Fruit fly (Drosophila melanogaster) whole organism, pupa: ENCODE measurements around the gene CG14926.

ENCODE experiments used
- CG10348 ChIP-seq: fragments of 200-800 bp; sonication (Bioruptor generic); IDR thresholded peaks from 2 replicates; pipeline ENCODE4 v1.3.6; 2022; ENCODE audit warnings: missing biosample characterization, missing genetic modification characterization
- CG12605 ChIP-seq: fragments of 200-800 bp; sonication (Bioruptor generic); IDR thresholded peaks from 2 replicates; pipeline ENCODE4 v1.3.6; 2022; ENCODE audit warnings: missing biosample characterization, missing genetic modification characterization
- CG13204 ChIP-seq: fragments of 200-800 bp; sonication (Bioruptor generic); optimal IDR thresholded peaks from 2 replicates; lab custom pipeline; 2018; ENCODE audit warnings: missing biosample characterization, mild to moderate bottlenecking, missing genetic modification characterization, moderate library complexity
- CG14655 ChIP-seq: fragments of 200-800 bp; sonication (Bioruptor generic); optimal IDR thresholded peaks from 3 replicates; lab custom pipeline; 2017; ENCODE audit warnings: mild to moderate bottlenecking, missing biosample characterization, missing genetic modification reagents, missing genetic modification characterization
- CG15710 ChIP-seq: fragments of 200-800 bp; sonication (Bioruptor generic); optimal IDR thresholded peaks from 2 replicates; lab custom pipeline; 2018; ENCODE audit warnings: missing biosample characterization, mild to moderate bottlenecking, missing genetic modification characterization, moderate library complexity
- CG17806 ChIP-seq: fragments of 200-800 bp; sonication (Bioruptor generic); optimal IDR thresholded peaks from 2 replicates; lab custom pipeline; 2018; ENCODE audit warnings: missing biosample characterization, mild to moderate bottlenecking, missing genetic modification characterization, moderate library complexity
- CG32121 ChIP-seq: fragments of 200-800 bp; sonication (Bioruptor generic); IDR thresholded peaks from 2 replicates; pipeline ENCODE4 v1.3.6; 2022; ENCODE audit warnings: missing biosample characterization, missing genetic modification characterization
- CG34367 ChIP-seq: fragments of 200-800 bp; sonication (Bioruptor generic); optimal IDR thresholded peaks from 2 replicates; lab custom pipeline; 2018; ENCODE audit warnings: missing biosample characterization, mild to moderate bottlenecking, missing genetic modification characterization
- CG4496 ChIP-seq: fragments of 200-800 bp; sonication (Bioruptor generic); IDR thresholded peaks from 3 replicates; pipeline ENCODE4 v1.3.6; 2022; ENCODE audit warnings: missing biosample characterization, missing genetic modification characterization
- CG8159 ChIP-seq: fragments of 200-800 bp; sonication (Bioruptor generic); optimal IDR thresholded peaks from 3 replicates; lab custom pipeline; 2018; ENCODE audit warnings: missing biosample characterization, mild to moderate bottlenecking, missing genetic modification characterization, moderate library complexity
- CG8301 ChIP-seq: fragments of 200-800 bp; sonication (Bioruptor generic); optimal IDR thresholded peaks from 2 replicates; lab custom pipeline; 2018; ENCODE audit warnings: missing biosample characterization, mild to moderate bottlenecking, missing genetic modification characterization
- CG9948 ChIP-seq: fragments of 200-800 bp; sonication (Bioruptor generic); optimal IDR thresholded peaks from 2 replicates; lab custom pipeline; 2018; ENCODE audit warnings: missing biosample characterization, mild to moderate bottlenecking, missing genetic modification characterization, moderate library complexity
- D1 ChIP-seq: fragments of 200-800 bp; sonication (Bioruptor generic); optimal IDR thresholded peaks from 2 replicates; lab custom pipeline; 2018; ENCODE audit warnings: missing biosample characterization, mild to moderate bottlenecking, missing genetic modification characterization, moderate library complexity
- EcR ChIP-seq: fragments of 200-800 bp; sonication (Bioruptor generic); optimal IDR thresholded peaks from 3 replicates; lab custom pipeline; 2019; ENCODE audit warnings: missing biosample characterization, missing genetic modification characterization, mild to moderate bottlenecking, moderate library complexity, missing genetic modification reagents
- Ets98B ChIP-seq: fragments of 200-800 bp; sonication (Bioruptor generic); IDR thresholded peaks from 2 replicates; pipeline ENCODE4 v1.3.6; 2022; ENCODE audit warnings: missing biosample characterization, missing genetic modification characterization
- Pif1A ChIP-seq: fragments of 200-800 bp; sonication (Bioruptor generic); optimal IDR thresholded peaks from 3 replicates; lab custom pipeline; 2016; ENCODE audit warnings: missing biosample characterization, missing genetic modification characterization
- Pif1B ChIP-seq: fragments of 200-800 bp; sonication (Bioruptor generic); optimal IDR thresholded peaks from 3 replicates; lab custom pipeline; 2016; ENCODE audit warnings: missing biosample characterization, missing genetic modification characterization
- Snoo ChIP-seq: fragments of 200-800 bp; sonication (Bioruptor generic); optimal IDR thresholded peaks from 3 replicates; lab custom pipeline; 2017; ENCODE audit warnings: missing biosample characterization, mild to moderate bottlenecking, missing genetic modification characterization, inconsistent platforms
- fd96Ca ChIP-seq: fragments of 200-800 bp; sonication (Bioruptor generic); IDR thresholded peaks from 3 replicates; pipeline ENCODE4 v1.3.6; 2022; ENCODE audit warnings: missing biosample characterization, missing genetic modification characterization
- gl ChIP-seq: fragments of 200-800 bp; sonication (Bioruptor generic); optimal IDR thresholded peaks from 2 replicates; lab custom pipeline; 2018; ENCODE audit warnings: missing biosample characterization, mild to moderate bottlenecking, missing genetic modification characterization
- rn ChIP-seq: fragments of 200-800 bp; sonication (Bioruptor generic); IDR thresholded peaks from 2 replicates; pipeline ENCODE4 v1.3.6; 2022; ENCODE audit warnings: missing biosample characterization, missing genetic modification characterization

The CG14926 gene

DNA sequence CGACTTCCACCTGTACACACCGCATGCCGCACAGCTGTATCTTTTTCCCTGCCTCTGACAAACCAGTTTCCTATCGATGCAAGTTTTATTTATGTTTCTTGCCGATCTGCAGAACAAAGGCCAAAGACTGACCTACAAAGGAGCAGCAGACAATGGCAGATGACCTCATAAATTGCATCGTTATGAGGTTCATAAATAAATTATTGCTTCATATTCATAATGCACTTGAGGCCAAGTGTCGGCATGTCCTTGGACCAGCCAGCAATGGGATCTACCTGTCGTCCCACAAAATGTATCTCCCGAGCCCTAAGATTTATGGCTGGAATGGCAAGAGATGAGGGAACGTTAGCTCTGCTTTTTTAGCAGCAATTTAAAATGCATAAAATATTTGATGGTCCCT is 817 bp upstream of the CG14926 start:
- TF ChIP-seq CG32121 (GFP tag; lab: Robert Waterston, UW) (no peak), CG34367 (tag; lab: Kevin White, UChicago) (no peak), D1 (tag; lab: Kevin White, UChicago) (no peak), CG13204 (GFP tag; lab: Kevin White, UChicago) (no peak), EcR (GFP tag; lab: Kevin White, UChicago) (no peak), CG9948 (tag; lab: Kevin White, UChicago) (no peak), Pif1A (GFP tag; lab: Kevin White, UChicago) (no peak), CG8301 (tag; lab: Kevin White, UChicago) (no peak), CG12605 (no peak), rn (GFP tag; lab: Robert Waterston, UW) (no peak), CG15710 (no peak), CG10348 (GFP tag; lab: Robert Waterston, UW) (no peak), CG8159 (tag; lab: Kevin White, UChicago) (no peak), gl (tag; lab: Kevin White, UChicago) (no peak), CG14655 (GFP tag; lab: Kevin White, UChicago) (no peak), CG17806 (tag; lab: Kevin White, UChicago) (no peak), CG4496 (no peak), Ets98B (no peak)

DNA sequence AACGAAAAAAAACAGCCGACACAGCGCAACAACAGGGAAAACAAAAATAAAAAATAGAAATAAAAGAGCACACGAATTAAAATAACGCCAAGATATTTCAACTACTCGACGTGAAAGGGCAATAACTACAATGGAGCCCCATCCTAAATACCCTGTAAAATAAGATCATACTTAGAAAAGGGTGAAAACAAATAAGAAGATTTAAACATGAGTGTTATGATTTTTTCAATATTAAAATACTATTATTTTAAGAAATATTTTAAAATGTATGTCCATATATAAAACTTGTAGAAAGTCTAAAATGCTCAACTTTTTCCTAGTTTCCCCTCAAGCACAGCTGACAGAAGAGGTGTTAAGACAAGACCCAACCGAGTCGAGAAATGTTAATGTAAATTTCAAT is 2.2 kb downstream of the CG14926 start:
- TF ChIP-seq CG17806 (tag; lab: Kevin White, UChicago) (no peak), CG32121 (GFP tag; lab: Robert Waterston, UW) (peak; percentile 49), Ets98B (peak; percentile 10; the same call in 1 of the 2 replicates), CG14655 (GFP tag; lab: Kevin White, UChicago) (peak; percentile 29)

DNA sequence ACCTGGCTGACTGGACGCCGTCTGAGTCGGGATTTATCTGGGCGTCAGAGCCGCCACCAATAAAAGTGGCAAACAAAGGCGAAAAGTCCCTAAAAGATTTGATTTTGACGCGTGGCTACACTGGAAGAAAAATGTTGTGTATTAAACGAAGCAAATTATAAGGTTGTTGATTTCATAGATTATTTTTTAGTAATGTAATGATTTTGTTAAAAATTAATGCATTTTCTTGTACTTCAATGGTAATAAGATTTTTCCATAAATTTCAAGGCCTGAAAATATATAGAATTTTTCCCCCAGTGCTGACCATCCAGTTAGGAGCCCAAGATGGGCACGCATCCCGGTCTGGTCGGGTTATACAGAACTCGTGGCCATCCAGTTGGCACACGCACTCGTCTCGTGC is 4.9 kb downstream of the CG14926 start:
- TF ChIP-seq CG10348 (GFP tag; lab: Robert Waterston, UW) (no peak), Ets98B (no peak), D1 (tag; lab: Kevin White, UChicago) (no peak), CG34367 (tag; lab: Kevin White, UChicago) (no peak), CG8159 (tag; lab: Kevin White, UChicago) (no peak), Pif1A (GFP tag; lab: Kevin White, UChicago) (no peak), EcR (GFP tag; lab: Kevin White, UChicago) (no peak), CG15710 (no peak), CG32121 (GFP tag; lab: Robert Waterston, UW) (no peak), CG4496 (no peak), CG17806 (tag; lab: Kevin White, UChicago) (no peak), Pif1B (GFP tag; lab: Kevin White, UChicago) (no peak), rn (GFP tag; lab: Robert Waterston, UW) (no peak), CG8301 (tag; lab: Kevin White, UChicago) (no peak), CG13204 (GFP tag; lab: Kevin White, UChicago) (no peak)

DNA sequence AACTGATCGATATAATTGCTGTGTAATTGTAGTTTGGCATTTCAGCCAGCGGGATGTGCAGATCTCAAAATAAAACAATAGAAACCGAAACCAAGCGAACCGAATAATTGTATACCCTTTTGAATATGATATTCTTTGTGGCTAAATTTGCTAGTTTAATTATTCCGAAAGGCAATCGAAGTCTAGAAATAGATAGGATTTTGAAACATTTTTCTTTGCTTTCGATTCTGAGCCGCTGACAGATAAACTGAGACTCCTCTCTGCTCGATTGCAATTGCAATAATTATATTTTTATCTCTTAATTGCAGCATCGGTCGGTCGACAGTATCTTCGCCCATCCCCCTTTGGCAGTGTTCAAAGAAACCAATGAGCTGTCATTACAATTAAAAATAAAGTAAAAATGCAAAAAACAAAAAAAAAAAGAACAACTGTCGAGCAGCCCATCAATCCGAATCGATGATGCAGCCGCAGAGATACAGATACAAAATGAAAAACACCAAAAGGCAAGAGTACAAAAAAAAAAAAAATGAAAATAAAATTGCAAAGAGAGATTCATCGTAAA is 10.1 kb downstream of the CG14926 start:
- peak; percentile 57; the same call in 2 of the 3 replicates for TF ChIP-seq fd96Ca (GFP tag; lab: Robert Waterston, UW)
- no peak for TF ChIP-seq CG15710
- no peak for TF ChIP-seq CG34367 (tag; lab: Kevin White, UChicago)
- TF ChIP-seq CG4496, result no peak; the same call in 2 of the 3 replicates
- no peak for TF ChIP-seq CG13204 (GFP tag; lab: Kevin White, UChicago)
- no peak for TF ChIP-seq CG12605
- TF ChIP-seq CG32121 (GFP tag; lab: Robert Waterston, UW), result peak; percentile 38; the same call in 1 of the 2 replicates
- no peak for TF ChIP-seq CG9948 (tag; lab: Kevin White, UChicago)
- TF ChIP-seq D1 (tag; lab: Kevin White, UChicago), result no peak
- TF ChIP-seq CG10348 (GFP tag; lab: Robert Waterston, UW), result no peak
- TF ChIP-seq Snoo, result no peak
- TF ChIP-seq EcR (GFP tag; lab: Kevin White, UChicago), result no peak
- peak; percentile 40; the same call in 1 of the 2 replicates for TF ChIP-seq Ets98B
- no peak for TF ChIP-seq gl (tag; lab: Kevin White, UChicago)
- no peak for TF ChIP-seq CG17806 (tag; lab: Kevin White, UChicago)
- no peak for TF ChIP-seq rn (GFP tag; lab: Robert Waterston, UW)
- no peak for TF ChIP-seq CG8159 (tag; lab: Kevin White, UChicago)
- no peak for TF ChIP-seq Pif1B (GFP tag; lab: Kevin White, UChicago)
- TF ChIP-seq CG8301 (tag; lab: Kevin White, UChicago), result peak; percentile 46
- no peak for TF ChIP-seq Pif1A (GFP tag; lab: Kevin White, UChicago)
- peak; percentile 56 for TF ChIP-seq CG14655 (GFP tag; lab: Kevin White, UChicago)
- TF ChIP-seq, all 21 proteins: peak for 5

DNA sequence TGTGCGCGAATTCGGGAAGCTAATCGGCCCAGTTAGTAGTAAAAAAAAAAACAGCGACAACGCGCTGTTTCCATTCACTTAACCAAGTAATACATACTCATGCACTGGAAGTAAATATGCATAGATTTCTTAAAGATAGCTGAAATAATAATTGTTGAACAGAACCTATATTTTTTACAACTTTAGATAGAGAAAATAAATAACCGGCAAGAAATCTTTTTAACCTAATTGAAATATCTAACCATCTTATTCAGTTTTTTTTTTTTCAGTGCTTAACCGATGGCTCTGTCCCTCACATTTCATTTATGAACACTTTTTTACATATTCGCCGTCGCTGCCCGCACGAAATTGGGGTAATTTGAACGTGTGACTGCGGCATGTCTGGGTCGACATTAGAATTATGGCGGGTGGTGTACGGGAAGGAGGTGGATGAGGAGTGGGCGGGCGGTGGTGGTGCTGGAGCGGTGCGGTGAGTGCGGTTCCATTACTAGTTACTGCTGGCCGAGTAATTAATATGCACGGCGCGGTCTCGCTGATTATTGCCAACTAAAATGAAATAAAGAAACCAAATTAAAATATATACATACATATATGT is 11.4 kb downstream of the CG14926 start:
- TF ChIP-seq Snoo (no peak), CG32121 (GFP tag; lab: Robert Waterston, UW) (no peak), CG9948 (tag; lab: Kevin White, UChicago) (no peak), CG14655 (GFP tag; lab: Kevin White, UChicago) (no peak), CG15710 (no peak), fd96Ca (GFP tag; lab: Robert Waterston, UW) (no peak), CG12605 (no peak), Ets98B (no peak), CG17806 (tag; lab: Kevin White, UChicago) (no peak)
